Fruit fly (Drosophila melanogaster) whole organism, embryonic: Measurements from ENCODE around the gene EMC5.
A peak's percentile ranks its signal among the peaks of the same experiment; 100 is the strongest.

Source experiments
- Abd-B ChIP-seq: fragments of 200-800 bp; sonication (Bioruptor generic); optimal IDR thresholded peaks from 2 replicates; lab custom pipeline; 2018; ENCODE audit warnings: missing biosample characterization, mild to moderate bottlenecking, missing genetic modification characterization, moderate library complexity
- Atf3 ChIP-seq: fragments of 200-800 bp; sonication (Bioruptor generic); optimal IDR thresholded peaks from 3 replicates; lab custom pipeline; 2016; ENCODE audit warnings: missing biosample characterization, missing genetic modification characterization
- B-H1 ChIP-seq: fragments of 200-800 bp; sonication (Bioruptor generic); IDR thresholded peaks from 3 replicates; pipeline ENCODE4 v1.3.6; 2022; ENCODE audit warnings: missing biosample characterization, missing genetic modification characterization
- B-H2 ChIP-seq: fragments of 200-800 bp; sonication (Bioruptor generic); optimal IDR thresholded peaks from 2 replicates; lab custom pipeline; 2018; ENCODE audit warnings: missing biosample characterization, mild to moderate bottlenecking, missing genetic modification characterization
- BEAF-32 ChIP-seq: fragments of 200-800 bp; sonication (Bioruptor generic); optimal IDR thresholded peaks from 3 replicates; lab custom pipeline; 2017; ENCODE audit warnings: missing biosample characterization, missing genetic modification characterization, mild to moderate bottlenecking, moderate library complexity, missing genetic modification reagents
- CG10366 ChIP-seq: fragments of 200-800 bp; sonication (Bioruptor generic); IDR thresholded peaks from 2 replicates; pipeline ENCODE4 v1.3.6; 2022; ENCODE audit warnings: missing biosample characterization, missing genetic modification characterization
- CG10462 ChIP-seq: fragments of 200-800 bp; sonication (Bioruptor generic); optimal IDR thresholded peaks from 2 replicates; lab custom pipeline; 2016; ENCODE audit warnings: missing biosample characterization, missing genetic modification characterization
- CG11695 ChIP-seq: fragments of 200-800 bp; sonication (Bioruptor generic); IDR thresholded peaks from 3 replicates; pipeline ENCODE4 v1.3.6; 2022; ENCODE audit warnings: missing biosample characterization, missing genetic modification characterization
- CG12942 ChIP-seq: fragments of 200-800 bp; sonication (Bioruptor generic); optimal IDR thresholded peaks from 3 replicates; lab custom pipeline; 2016; ENCODE audit warnings: missing biosample characterization, missing genetic modification characterization
- CG14965 ChIP-seq: fragments of 200-800 bp; sonication (Bioruptor generic); optimal IDR thresholded peaks from 2 replicates; lab custom pipeline; 2016; ENCODE audit warnings: missing biosample characterization, missing genetic modification characterization, borderline replicate concordance
- CG15601 ChIP-seq: fragments of 200-800 bp; sonication (Bioruptor generic); optimal IDR thresholded peaks from 3 replicates; lab custom pipeline; 2019; ENCODE audit warnings: missing biosample characterization, mild to moderate bottlenecking, missing genetic modification characterization, moderate library complexity
- CG17568 ChIP-seq: fragments of 200-800 bp; sonication (Bioruptor generic); optimal IDR thresholded peaks from 2 replicates; lab custom pipeline; 2018; ENCODE audit warnings: missing biosample characterization, mild to moderate bottlenecking, missing genetic modification characterization, moderate library complexity
- CG1832 ChIP-seq: fragments of 200-800 bp; sonication (Bioruptor generic); optimal IDR thresholded peaks from 2 replicates; lab custom pipeline; 2017; ENCODE audit warnings: missing biosample characterization, mild to moderate bottlenecking, missing genetic modification characterization, inconsistent platforms
- CG3065 ChIP-seq: fragments of 200-800 bp; sonication (Bioruptor generic); optimal IDR thresholded peaks from 2 replicates; lab custom pipeline; 2016; ENCODE audit warnings: missing biosample characterization, missing genetic modification characterization
- CG33557 ChIP-seq: fragments of 200-800 bp; sonication (Bioruptor generic); optimal IDR thresholded peaks from 2 replicates; lab custom pipeline; 2019; ENCODE audit warnings: missing biosample characterization, mild to moderate bottlenecking, missing genetic modification characterization, moderate library complexity
- CG3407 ChIP-seq: fragments of 200-800 bp; sonication (Bioruptor generic); optimal IDR thresholded peaks from 2 replicates; lab custom pipeline; 2018; ENCODE audit warnings: missing biosample characterization, mild to moderate bottlenecking, missing genetic modification characterization
- CG3847 ChIP-seq: fragments of 200-800 bp; sonication (Bioruptor generic); IDR thresholded peaks from 2 replicates; pipeline ENCODE4 v1.3.6; 2022; ENCODE audit warnings: missing biosample characterization, missing genetic modification characterization
- CG7963 ChIP-seq: fragments of 200-800 bp; sonication (Bioruptor generic); IDR thresholded peaks from 3 replicates; pipeline ENCODE4 v1.3.6; 2022; ENCODE audit warnings: missing biosample characterization, missing genetic modification characterization; ENCODE audit not compliant: partially characterized antibody
- CG9876 ChIP-seq: fragments of 200-800 bp; sonication (Bioruptor generic); optimal IDR thresholded peaks from 2 replicates; lab custom pipeline; 2016; ENCODE audit warnings: missing biosample characterization, missing genetic modification characterization
- Doc3 ChIP-seq: fragments of 200-800 bp; sonication (Bioruptor generic); IDR thresholded peaks from 3 replicates; pipeline ENCODE4 v1.3.6; 2022; ENCODE audit warnings: missing biosample characterization, missing genetic modification characterization; ENCODE audit not compliant: partially characterized antibody
- E2f1 ChIP-seq: fragments of 200-800 bp; sonication (Bioruptor generic); IDR thresholded peaks from 2 replicates; pipeline ENCODE4 v1.3.6; 2022; ENCODE audit warnings: missing biosample characterization, missing genetic modification characterization
- H2.0 ChIP-seq: fragments of 200-800 bp; sonication (Bioruptor generic); IDR thresholded peaks from 2 replicates; pipeline ENCODE4 v1.3.6; 2022; ENCODE audit warnings: missing biosample characterization, missing genetic modification characterization
- HHEX ChIP-seq: fragments of 200-800 bp; sonication (Bioruptor generic); optimal IDR thresholded peaks from 3 replicates; lab custom pipeline; 2017; ENCODE audit warnings: missing biosample characterization, mild to moderate bottlenecking, missing genetic modification characterization, missing genetic modification reagents
- Jarid2 ChIP-seq: fragments of 200-800 bp; sonication (Bioruptor generic); optimal IDR thresholded peaks from 3 replicates; lab custom pipeline; 2017; ENCODE audit warnings: mild to moderate bottlenecking, missing biosample characterization, missing genetic modification reagents, missing genetic modification characterization
- Poxn ChIP-seq: fragments of 200-800 bp; sonication (Bioruptor generic); IDR thresholded peaks from 2 replicates; pipeline ENCODE4 v1.3.6; 2022; ENCODE audit warnings: missing biosample characterization, missing genetic modification characterization
- Side ChIP-seq: fragments of 200-800 bp; sonication (Bioruptor generic); optimal IDR thresholded peaks from 2 replicates; lab custom pipeline; 2016; ENCODE audit warnings: missing biosample characterization, missing genetic modification characterization
- Spps ChIP-seq: fragments of 200-800 bp; sonication (Bioruptor generic); optimal IDR thresholded peaks from 2 replicates; lab custom pipeline; 2018; ENCODE audit warnings: missing biosample characterization, mild to moderate bottlenecking, missing genetic modification characterization
- Stat92E ChIP-seq, 3 experiments: fragments of >200 bp in 2 of 3; fragments of 200-800 bp in 1 of 3; sonication (Bioruptor generic) in 1 of 3; optimal IDR thresholded peaks; 2 replicates each; lab custom pipeline; 2017 to 2019; ENCODE audit warnings: missing biosample characterization in 3 of 3, missing genetic modification characterization in 3 of 3, mild to moderate bottlenecking in 1 of 3, moderate library complexity in 1 of 3
- Xrp1 ChIP-seq: fragments of 200-800 bp; sonication (Bioruptor generic); IDR thresholded peaks from 2 replicates; pipeline ENCODE4 v1.3.6; 2022; ENCODE audit warnings: missing biosample characterization, missing genetic modification characterization
- chif ChIP-seq, 2 experiments: fragments of 200-800 bp; sonication (Bioruptor generic); optimal IDR thresholded peaks; 3 replicates each; lab custom pipeline; 2016; ENCODE audit warnings: missing biosample characterization in 2 of 2, missing genetic modification characterization in 2 of 2
- dimm ChIP-seq: fragments of 200-800 bp; sonication (Bioruptor generic); IDR thresholded peaks from 2 replicates; pipeline ENCODE4 v1.3.6; 2022; ENCODE audit warnings: missing biosample characterization, missing genetic modification characterization
- dmrt99B ChIP-seq: fragments of 200-800 bp; sonication (Bioruptor generic); optimal IDR thresholded peaks from 2 replicates; lab custom pipeline; 2018; ENCODE audit warnings: missing biosample characterization, mild to moderate bottlenecking, missing genetic modification characterization, moderate library complexity
- dysf ChIP-seq: fragments of 200-800 bp; sonication (Bioruptor generic); IDR thresholded peaks from 3 replicates; pipeline ENCODE4 v1.3.6; 2022; ENCODE audit warnings: missing biosample characterization, missing genetic modification characterization
- ems ChIP-seq: fragments of 200-800 bp; sonication (Bioruptor generic); optimal IDR thresholded peaks from 3 replicates; lab custom pipeline; 2016; ENCODE audit warnings: missing biosample characterization, missing genetic modification characterization
- fd102C ChIP-seq: fragments of 200-800 bp; sonication (Bioruptor generic); optimal IDR thresholded peaks from 2 replicates; lab custom pipeline; 2018; ENCODE audit warnings: missing biosample characterization, mild to moderate bottlenecking, missing genetic modification characterization, moderate library complexity
- fd3F ChIP-seq: fragments of 200-800 bp; sonication (Bioruptor generic); optimal IDR thresholded peaks from 2 replicates; lab custom pipeline; 2018; ENCODE audit warnings: missing biosample characterization, mild to moderate bottlenecking, missing genetic modification characterization, moderate library complexity
- gt ChIP-seq: fragments of 200-800 bp; sonication (Bioruptor generic); IDR thresholded peaks from 2 replicates; pipeline ENCODE4 v1.3.6; 2022; ENCODE audit warnings: missing biosample characterization, missing genetic modification characterization
- mld ChIP-seq: fragments of 200-800 bp; sonication (Bioruptor generic); IDR thresholded peaks from 3 replicates; pipeline ENCODE4 v1.3.6; 2022; ENCODE audit warnings: missing biosample characterization, missing genetic modification characterization; ENCODE audit not compliant: partially characterized antibody
- nerfin-2 ChIP-seq: fragments of 200-800 bp; sonication (Bioruptor generic); IDR thresholded peaks from 2 replicates; pipeline ENCODE4 v1.3.6; 2022; ENCODE audit warnings: missing biosample characterization, missing genetic modification characterization; ENCODE audit not compliant: partially characterized antibody
- pan ChIP-seq, 4 experiments: fragments of >200 bp in 3 of 4; fragments of 200-800 bp in 1 of 4; sonication (Bioruptor generic) in 1 of 4; optimal IDR thresholded peaks in 3 of 4; IDR thresholded peaks in 1 of 4; 2 replicates each; pipeline versions ENCODE4 v1.3.6 to Lab custom; 2017 to 2022; ENCODE audit warnings: missing biosample characterization in 2 of 4, missing genetic modification characterization in 2 of 4, mixed read lengths in 1 of 4
- phol ChIP-seq: fragments of 200-800 bp; sonication (Bioruptor generic); optimal IDR thresholded peaks from 3 replicates; lab custom pipeline; 2018; ENCODE audit warnings: missing biosample characterization, mild to moderate bottlenecking, missing genetic modification characterization, moderate library complexity
- pnt ChIP-seq: fragments of 200-800 bp; sonication (Bioruptor generic); optimal IDR thresholded peaks from 3 replicates; lab custom pipeline; 2016; ENCODE audit warnings: missing biosample characterization, missing genetic modification characterization
- ro ChIP-seq: fragments of 200-800 bp; sonication (Bioruptor generic); IDR thresholded peaks from 2 replicates; pipeline ENCODE4 v1.3.6; 2022; ENCODE audit warnings: missing biosample characterization, missing genetic modification characterization
- tll ChIP-seq, 2 experiments: fragments of 200-800 bp in 1 of 2; fragments of >200 bp in 1 of 2; sonication (Bioruptor generic) in 1 of 2; optimal IDR thresholded peaks; 2 replicates each; lab custom pipeline; 2017 to 2019; ENCODE audit warnings: missing biosample characterization in 2 of 2, missing genetic modification characterization in 2 of 2, mild to moderate bottlenecking in 1 of 2, moderate library complexity in 1 of 2
- twi ChIP-seq: fragments of 200-800 bp; optimal IDR thresholded peaks from 2 replicates; lab custom pipeline; 2019; ENCODE audit warnings: missing biosample characterization, mild to moderate bottlenecking, missing genetic modification characterization, moderate library complexity
- unpg ChIP-seq: fragments of 200-800 bp; sonication (Bioruptor generic); optimal IDR thresholded peaks from 3 replicates; lab custom pipeline; 2018; ENCODE audit warnings: missing biosample characterization, mild to moderate bottlenecking, missing genetic modification characterization, moderate library complexity
- z ChIP-seq: fragments of 200-800 bp; sonication (Bioruptor generic); IDR thresholded peaks from 3 replicates; pipeline ENCODE4 v1.3.6; 2022; ENCODE audit warnings: missing biosample characterization, missing genetic modification characterization
- zfh2 ChIP-seq: fragments of 200-800 bp; sonication (Bioruptor generic); optimal IDR thresholded peaks from 2 replicates; lab custom pipeline; 2016; ENCODE audit warnings: missing biosample characterization, missing genetic modification characterization

Gene EMC5

DNA sequence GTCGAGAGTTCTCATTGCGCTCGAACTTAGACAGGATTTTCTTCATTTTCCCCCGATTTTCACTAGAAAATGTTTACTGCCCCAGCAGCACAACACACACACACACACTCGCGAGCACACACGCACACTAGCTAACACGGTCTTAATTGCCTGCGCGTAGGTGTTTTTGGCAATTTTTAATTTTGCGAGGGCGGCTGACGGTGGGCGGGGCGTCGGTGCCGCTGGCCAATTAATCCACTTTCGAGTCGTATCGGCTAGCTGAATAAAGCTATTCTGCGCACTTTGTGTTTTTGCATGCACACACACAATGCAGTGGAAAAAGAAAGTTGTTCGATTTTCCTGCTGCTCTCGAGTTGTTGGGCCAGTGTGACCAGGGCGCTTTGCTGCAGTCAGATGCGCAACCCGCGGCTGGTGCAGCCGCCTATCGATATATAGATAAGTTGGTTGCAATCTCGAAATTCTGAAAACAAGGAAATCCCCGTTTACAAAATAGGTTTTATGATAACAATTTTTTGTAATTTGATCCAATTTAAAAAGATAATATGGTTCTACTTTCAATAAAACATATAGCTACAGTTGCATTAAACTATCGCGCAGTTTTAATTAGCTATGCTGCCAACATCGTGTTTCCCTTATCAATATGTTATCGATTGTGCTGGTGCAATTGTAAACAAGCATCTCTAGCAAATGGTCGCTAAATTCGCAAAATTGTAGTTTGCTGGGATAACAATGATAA, 19.0 kb upstream of the EMC5 start, which contains the start of the genes Nak and Tango6 (continued):
- TF ChIP-seq CG15601 (tag; lab: Kevin White, UChicago), result peak; percentile 50
- TF ChIP-seq Doc3, result peak; percentile 96
- TF ChIP-seq CG9876 (GFP tag; lab: Kevin White, UChicago), result peak; percentile 3
- TF ChIP-seq gt, result no peak
- no peak for TF ChIP-seq ems (GFP tag; lab: Kevin White, UChicago)
- TF ChIP-seq Spps (tag; lab: Kevin White, UChicago), result no peak
- TF ChIP-seq H2.0 (GFP tag; lab: Robert Waterston, UW), result no peak
- peak; percentile 5 for TF ChIP-seq CG3065 (GFP tag; lab: Kevin White, UChicago)
- TF ChIP-seq B-H1, result no peak
- TF ChIP-seq zfh2, result peak; percentile 47
- no peak for TF ChIP-seq dysf
- no peak; the same call in none of the 2 replicates for TF ChIP-seq nerfin-2 (GFP tag; lab: Robert Waterston, UW)
- TF ChIP-seq E2f1 (GFP tag; lab: Robert Waterston, UW), result no peak
- TF ChIP-seq dimm (GFP tag; lab: Robert Waterston, UW), result no peak
- peak in 1 of 3 experiments; percentile 51 for TF ChIP-seq Stat92E (GFP tag; optimal IDR thresholded peaks at IDR 0.05; lab: Kevin White, UChicago)
- TF ChIP-seq dmrt99B, result no peak
- TF ChIP-seq Abd-B (GFP tag; lab: Kevin White, UChicago), result peak; percentile 71
- TF ChIP-seq Poxn, result no peak
- no peak for TF ChIP-seq Atf3
- peak; percentile 11 for TF ChIP-seq unpg (GFP tag; lab: Kevin White, UChicago)
- TF ChIP-seq BEAF-32 (GFP tag; lab: Kevin White, UChicago), result peak; percentile 98
- TF ChIP-seq Jarid2, result no peak
- no peak for TF ChIP-seq CG1832
- TF ChIP-seq twi, result peak; percentile 39
- no peak for TF ChIP-seq HHEX (GFP tag; lab: Kevin White, UChicago)
- TF ChIP-seq CG10366 (GFP tag; lab: Robert Waterston, UW), result no peak
- TF ChIP-seq CG33557 (GFP tag; lab: Kevin White, UChicago), result peak; percentile 37
- TF ChIP-seq pan (optimal IDR thresholded peaks at IDR 0.05; lab: Kevin White, UChicago), result no peak
- TF ChIP-seq pan (GFP tag; optimal IDR thresholded peaks at IDR 0.05 in 1 of 2, IDR thresholded peaks at IDR 0.05 in 1 of 2), result no peak
- TF ChIP-seq Xrp1 (GFP tag; lab: Robert Waterston, UW), result no peak
- no peak for TF ChIP-seq z (GFP tag; lab: Robert Waterston, UW)
- TF ChIP-seq ro (GFP tag; lab: Robert Waterston, UW), result no peak
- peak; percentile 88; the same call in 2 of the 3 replicates for TF ChIP-seq mld
- peak; percentile 40; the same call in 1 of the 2 replicates for TF ChIP-seq CG3847 (GFP tag; lab: Robert Waterston, UW)
- TF ChIP-seq CG14965 (GFP tag; lab: Kevin White, UChicago), result no peak
- no peak for TF ChIP-seq CG10462
- peak; percentile 76 for TF ChIP-seq CG7963
- no peak for TF ChIP-seq CG11695 (GFP tag; lab: Robert Waterston, UW)
- TF ChIP-seq chif (GFP tag; optimal IDR thresholded peaks at IDR 0.05; lab: Kevin White, UChicago), result peak in 1 of 2 experiments; percentile 21
- TF ChIP-seq B-H2 (GFP tag; lab: Kevin White, UChicago), result no peak
- TF ChIP-seq CG12942 (GFP tag; lab: Kevin White, UChicago), result no peak
- TF ChIP-seq tll (GFP tag; optimal IDR thresholded peaks at IDR 0.05; lab: Kevin White, UChicago), result peak; percentile 49 to 87
- TF ChIP-seq phol (tag; lab: Kevin White, UChicago), result peak; percentile 68
- no peak for TF ChIP-seq CG17568 (GFP tag; lab: Kevin White, UChicago)
- no peak for TF ChIP-seq Side (GFP tag; lab: Kevin White, UChicago)
- TF ChIP-seq fd3F, result no peak
- TF ChIP-seq fd102C (GFP tag; lab: Kevin White, UChicago), result no peak
- TF ChIP-seq CG3407, result no peak
- peak; percentile 0 for TF ChIP-seq pnt (GFP tag; lab: Kevin White, UChicago)
